Worm (Caenorhabditis elegans): ENCODE measurements around the gene F43C11.1.

ce11 chrII:2390884-2391283 is 34.0 kb downstream of the F43C11.1 start, which contains the start of gene F16G10.10:
- TF ChIP-seq unc-62 (GFP tag; optimal IDR thresholded peaks at IDR 0.05) (no peak), Y95B8A.8 (GFP tag; IDR thresholded peaks at IDR 0.05) (no peak), ama-1 (optimal IDR thresholded peaks at IDR 0.05) (no peak), ama-1 (GFP tag; optimal IDR thresholded peaks at IDR 0.05) (no peak), K11D2.4 (GFP tag; IDR thresholded peaks at IDR 0.05) (no peak), mel-28 (tag; optimal IDR thresholded peaks at IDR 0.05; ENCODE audit: borderline replicate concordance) (no peak), egl-18 (GFP tag; IDR thresholded peaks at IDR 0.05) (no peak), lsl-1 (GFP tag; optimal IDR thresholded peaks at IDR 0.05) (no peak), pha-4 (tag; optimal IDR thresholded peaks at IDR 0.05) (no peak), dpl-1 (GFP tag; optimal IDR thresholded peaks at IDR 0.05) (no peak), lag-1 (GFP tag; IDR thresholded peaks at IDR 0.05) (no peak), nfya-2 (GFP tag; IDR thresholded peaks at IDR 0.05) (no peak), mes-4 (tag; optimal IDR thresholded peaks at IDR 0.05) (no peak), ccch-3 (GFP tag; optimal IDR thresholded peaks at IDR 0.05) (no peak), madf-3 (GFP tag; IDR thresholded peaks at IDR 0.05) (no peak)
